Worm (Caenorhabditis elegans) whole organism, early embryonic: Measurements from ENCODE around the gene srv-4.

Source experiments
- ceh-36 ChIP-seq: sonication (generic microtip); optimal IDR thresholded peaks from 2 replicates; lab custom pipeline; 2016; ENCODE audit warnings: missing genetic modification characterization, inconsistent platforms, missing compliant biosample characterization
- ets-7 ChIP-seq: sonication (generic microtip); optimal IDR thresholded peaks from 2 replicates; lab custom pipeline; 2016; ENCODE audit warnings: missing genotype, missing genetic modification characterization, missing compliant biosample characterization
- flt-1 ChIP-seq: fragments of 200-800 bp; sonication (Bioruptor generic); IDR thresholded peaks from 2 replicates; pipeline ENCODE4 v1.3.6; 2022; ENCODE audit warnings: missing genetic modification characterization, missing compliant biosample characterization
- scrt-1 ChIP-seq: fragments of 200-800 bp; sonication (Bioruptor generic); IDR thresholded peaks from 2 replicates; pipeline ENCODE4 v1.3.6; 2022; ENCODE audit warnings: missing genetic modification characterization, missing compliant biosample characterization
- sea-1 ChIP-seq: fragments of 200-800 bp; sonication (Bioruptor generic); conservative IDR thresholded peaks from 2 replicates; pipeline ENCODE4 v1.3.6; 2022; ENCODE audit warnings: missing genetic modification characterization, missing compliant biosample characterization
- tbx-11 ChIP-seq: fragments of 200-800 bp; sonication (Bioruptor generic); IDR thresholded peaks from 2 replicates; pipeline ENCODE4 v1.3.6; 2022; ENCODE audit warnings: missing genetic modification characterization, missing compliant biosample characterization

DNA sequence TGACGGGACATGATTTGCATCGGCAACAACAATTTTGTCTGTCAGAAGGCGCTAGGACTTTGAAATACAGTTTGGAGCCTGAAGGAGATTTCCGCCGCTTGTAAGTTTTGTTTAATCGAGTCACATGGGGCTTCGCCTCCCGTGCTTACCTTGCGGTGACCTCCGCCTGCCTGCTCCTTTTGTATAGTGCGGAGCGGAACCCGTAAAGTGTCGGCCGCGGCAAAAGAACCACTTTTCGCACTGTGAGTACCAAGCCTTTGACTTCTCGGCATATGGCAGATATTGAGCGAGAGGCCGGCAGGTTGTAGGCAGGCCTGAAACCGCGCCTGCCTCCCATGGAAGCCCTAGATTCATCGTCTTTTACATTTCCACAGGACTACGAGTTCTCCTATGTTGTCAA, 22.3 kb downstream of the srv-4 start:
- TF ChIP-seq flt-1 (GFP tag; lab: Robert Waterston, UW) (no peak), ceh-36 (tag; lab: Kevin White, UChicago) (no peak), ets-7 (tag; lab: Kevin White, UChicago) (no peak), scrt-1 (GFP tag; lab: Robert Waterston, UW) (no peak), tbx-11 (GFP tag; lab: Robert Waterston, UW) (no peak), sea-1 (GFP tag; lab: Robert Waterston, UW) (no peak)
